Worm (Caenorhabditis elegans) whole organism, L4 larva: ENCODE results near the gene T11F9.7.
"Not testable (repeated sequence)": the region's sequence is repeated elsewhere in the genome, so short reads cannot be mapped to it uniquely, and the experiment has no call there.

Source experiments
- F49E8.2 ChIP-seq: sonication (generic microtip); optimal IDR thresholded peaks from 2 replicates; lab custom pipeline; 2016; ENCODE audit warnings: missing compliant biosample characterization, mild to moderate bottlenecking, missing genetic modification characterization, borderline replicate concordance
- R02D3.7 ChIP-seq: fragments of 150-350 bp; sonication (generic microtip); optimal IDR thresholded peaks from 3 replicates; lab custom pipeline; 2014; ENCODE audit warnings: missing biosample characterization, missing genetic modification characterization
- T26A8.4 ChIP-seq: fragments of 200-800 bp; sonication (Bioruptor generic); IDR thresholded peaks from 2 replicates; pipeline ENCODE4 v1.3.6; 2022; ENCODE audit warnings: missing genetic modification characterization, missing compliant biosample characterization
- ZK337.2 ChIP-seq: fragments of 200-800 bp; sonication (Bioruptor generic); IDR thresholded peaks from 2 replicates; pipeline ENCODE4 v1.3.6; 2022; ENCODE audit warnings: missing genetic modification reagents, missing genetic modification characterization, missing compliant biosample characterization
- attf-4 ChIP-seq: sonication (generic microtip); optimal IDR thresholded peaks from 3 replicates; lab custom pipeline; 2017; ENCODE audit warnings: missing biosample characterization, missing genetic modification characterization
- ceh-20 ChIP-seq: fragments of 200-800 bp; sonication (Bioruptor generic); IDR thresholded peaks from 2 replicates; pipeline ENCODE4 v1.3.6; 2022; ENCODE audit warnings: missing genetic modification reagents, missing genetic modification characterization, missing compliant biosample characterization
- ctbp-1 ChIP-seq: fragments of 200-800 bp; sonication (Bioruptor generic); IDR thresholded peaks from 2 replicates; pipeline ENCODE4 v1.3.6; 2022; ENCODE audit warnings: missing genetic modification reagents, missing genetic modification characterization, missing compliant biosample characterization
- daf-16 ChIP-seq, 3 experiments: sonication (generic microtip); optimal IDR thresholded peaks; 2 replicates each; lab custom pipeline; 2016 to 2017; ENCODE audit warnings: missing genetic modification characterization in 3 of 3, missing genetic modification reagents in 3 of 3, mild to moderate bottlenecking in 2 of 3, missing compliant biosample characterization in 2 of 3, missing biosample characterization in 1 of 3, moderate library complexity in 1 of 3
- daf-19 ChIP-seq: fragments of 200-800 bp; sonication (Bioruptor generic); conservative IDR thresholded peaks from 2 replicates; pipeline ENCODE4 v1.3.6; 2022; ENCODE audit warnings: missing genetic modification characterization, missing compliant biosample characterization
- hlh-11 ChIP-seq: fragments of 200-800 bp; sonication (Bioruptor generic); optimal IDR thresholded peaks from 2 replicates; lab custom pipeline; 2018; ENCODE audit warnings: mild to moderate bottlenecking, missing genetic modification characterization, missing compliant biosample characterization
- hlh-30 ChIP-seq: sonication (generic microtip); optimal IDR thresholded peaks from 2 replicates; lab custom pipeline; 2017; ENCODE audit warnings: antibody characterized with exemption, mild to moderate bottlenecking, missing genetic modification characterization, missing compliant biosample characterization; ENCODE audit not compliant: insufficient read depth
- hmg-1.1 ChIP-seq: fragments of 200-800 bp; sonication (Bioruptor generic); IDR thresholded peaks from 2 replicates; pipeline ENCODE4 v1.3.6; 2022; ENCODE audit warnings: missing genetic modification reagents, missing genetic modification characterization, missing compliant biosample characterization
- lim-7 ChIP-seq: fragments of 200-800 bp; sonication (Bioruptor generic); IDR thresholded peaks from 2 replicates; pipeline ENCODE4 v1.3.6; 2022; ENCODE audit warnings: missing genetic modification characterization, missing compliant biosample characterization
- lin-29 ChIP-seq: fragments of 200-800 bp; sonication (Bioruptor generic); IDR thresholded peaks from 2 replicates; pipeline ENCODE4 v1.3.6; 2022; ENCODE audit warnings: missing genetic modification reagents, missing genetic modification characterization, missing compliant biosample characterization
- lin-38 ChIP-seq: fragments of 200-800 bp; sonication (Bioruptor generic); IDR thresholded peaks from 2 replicates; pipeline ENCODE4 v1.3.6; 2022; ENCODE audit warnings: missing genetic modification reagents, missing genetic modification characterization, missing compliant biosample characterization
- lsy-2 ChIP-seq, 2 experiments: fragments of 150-350 bp in 1 of 2; sonication (generic microtip) in 1 of 2; optimal IDR thresholded peaks; 2 replicates each; lab custom pipeline; 2014 to 2017; ENCODE audit warnings: missing biosample characterization in 2 of 2, missing genetic modification characterization in 2 of 2
- madf-5 ChIP-seq, 2 experiments: fragments of 200-800 bp; sonication (Bioruptor generic); IDR thresholded peaks; 2 replicates each; pipeline ENCODE4 v1.3.6; 2022; ENCODE audit warnings: missing compliant biosample characterization in 2 of 2, missing genetic modification characterization in 2 of 2
- madf-9 ChIP-seq: fragments of 200-800 bp; sonication (Bioruptor generic); conservative IDR thresholded peaks from 2 replicates; pipeline ENCODE4 v1.3.6; 2022; ENCODE audit warnings: missing genetic modification reagents, missing genetic modification characterization, missing compliant biosample characterization
- mep-1 ChIP-seq: fragments of 150-350 bp; sonication (generic microtip); optimal IDR thresholded peaks from 3 replicates; lab custom pipeline; 2014; ENCODE audit warnings: missing biosample characterization, missing genetic modification characterization
- nhr-102 ChIP-seq: sonication (generic microtip); optimal IDR thresholded peaks from 2 replicates; lab custom pipeline; 2016; ENCODE audit warnings: mild to moderate bottlenecking, missing genetic modification characterization, moderate library complexity, missing compliant biosample characterization
- nhr-11 ChIP-seq: fragments of 150-350 bp; optimal IDR thresholded peaks from 2 replicates; lab custom pipeline; 2014; ENCODE audit warnings: missing biosample characterization, missing genetic modification characterization
- nhr-25 ChIP-seq: sonication (generic microtip); optimal IDR thresholded peaks from 2 replicates; lab custom pipeline; 2017; ENCODE audit warnings: missing genetic modification characterization, mild to moderate bottlenecking, missing compliant biosample characterization, antibody characterized with exemption, moderate library complexity, borderline replicate concordance; ENCODE audit not compliant: insufficient read depth
- nhr-28 ChIP-seq: fragments of 150-350 bp; optimal IDR thresholded peaks from 2 replicates; lab custom pipeline; 2014; ENCODE audit warnings: missing biosample characterization, missing genetic modification characterization
- nhr-48 ChIP-seq: sonication (generic microtip); optimal IDR thresholded peaks from 2 replicates; lab custom pipeline; 2016; ENCODE audit warnings: mild to moderate bottlenecking, missing genetic modification characterization, missing compliant biosample characterization
- nhr-77 ChIP-seq: fragments of 150-350 bp; optimal IDR thresholded peaks from 2 replicates; lab custom pipeline; 2014; ENCODE audit warnings: missing biosample characterization, missing genetic modification characterization
- pha-4 ChIP-seq, 2 experiments: fragments of 150-350 bp in 1 of 2; fragments of 200-800 bp in 1 of 2; sonication (Bioruptor generic) in 1 of 2; IDR thresholded peaks in 1 of 2; optimal IDR thresholded peaks in 1 of 2; 2 replicates each; pipeline versions ENCODE4 v1.3.6 to Lab custom; 2014 to 2022; ENCODE audit warnings: missing genetic modification characterization in 2 of 2, missing genetic modification reagents in 2 of 2, missing biosample characterization in 1 of 2, missing compliant biosample characterization in 1 of 2
- rbr-2 ChIP-seq: sonication (generic microtip); optimal IDR thresholded peaks from 2 replicates; lab custom pipeline; 2016; ENCODE audit warnings: missing genotype, missing genetic modification characterization, missing compliant biosample characterization
- spr-3 ChIP-seq: fragments of 200-800 bp; sonication (Bioruptor generic); optimal IDR thresholded peaks from 2 replicates; lab custom pipeline; 2018; ENCODE audit warnings: mild to moderate bottlenecking, missing genetic modification characterization, missing compliant biosample characterization
- tra-1 ChIP-seq: fragments of 200-800 bp; sonication (Bioruptor generic); IDR thresholded peaks from 2 replicates; pipeline ENCODE4 v1.3.6; 2022; ENCODE audit warnings: missing genetic modification reagents, missing genetic modification characterization, missing compliant biosample characterization
- unc-62 ChIP-seq, 3 experiments: fragments of 150-350 bp in 1 of 3; sonication (generic microtip); optimal IDR thresholded peaks in 2 of 3; peaks in 1 of 3; 1 replicate in 1 of 3; 2 replicates in 2 of 3; lab custom pipeline; 2014 to 2017; ENCODE audit warnings: missing biosample characterization in 3 of 3, missing genetic modification characterization in 3 of 3, missing genetic modification reagents in 3 of 3, missing genotype in 1 of 3
- zip-11 ChIP-seq: fragments of 200-800 bp; sonication (Bioruptor generic); IDR thresholded peaks from 2 replicates; pipeline ENCODE4 v1.3.6; 2022; ENCODE audit warnings: missing genetic modification characterization, missing compliant biosample characterization

T11F9.7 gene

ce11 chrV:11504853-11505397 is 29.2 kb downstream of the T11F9.7 start, which contains the start of the genes C55A6.1 and C55A6.10 (continued):
- not testable (repeated sequence) for TF ChIP-seq daf-16 (GFP tag; optimal IDR thresholded peaks at IDR 0.05; lab: Kevin White, UChicago); pha-4 (tag; optimal IDR thresholded peaks at IDR 0.05; lab: Kevin White, UChicago)
- peak; percentile 51 for TF ChIP-seq daf-16 (tag; optimal IDR thresholded peaks at IDR 0.05; lab: Kevin White, UChicago)
- peak; percentile 69 for TF ChIP-seq ceh-20 (GFP tag; lab: Robert Waterston, UW)
- TF ChIP-seq hmg-1.1 (GFP tag; lab: Robert Waterston, UW) = peak; percentile 91
- peak; percentile 88 for TF ChIP-seq mep-1
- TF ChIP-seq lim-7 (GFP tag; lab: Robert Waterston, UW) = peak; percentile 12
- TF ChIP-seq pha-4 (GFP tag; IDR thresholded peaks at IDR 0.05; lab: Robert Waterston, UW) = peak; percentile 88
- peak; percentile 11 for TF ChIP-seq nhr-77 (tag; lab: Kevin White, UChicago)
- TF ChIP-seq ctbp-1 (GFP tag; lab: Robert Waterston, UW) = peak; percentile 95
- 0 out of 2 replicates have a peak, but pooled peaks have one; percentile 55 for TF ChIP-seq tra-1
- TF ChIP-seq ZK337.2 (GFP tag; lab: Robert Waterston, UW) = 0 out of 2 replicates have a peak, but pooled peaks have one; percentile 11
- TF ChIP-seq T26A8.4 = peak; percentile 68
- peak; percentile 50 for TF ChIP-seq nhr-102
- TF ChIP-seq R02D3.7 = peak; percentile 5
- TF ChIP-seq lsy-2 (tag; optimal IDR thresholded peaks at IDR 0.05; lab: Kevin White, UChicago) = peak; percentile 31 to 81
- peak; percentile 64 for TF ChIP-seq nhr-48 (tag; lab: Kevin White, UChicago)
- peak; percentile 81 for TF ChIP-seq rbr-2
- TF ChIP-seq lin-29 (GFP tag; lab: Robert Waterston, UW) = 0 out of 2 replicates have a peak, but pooled peaks have one; percentile 41

ce11 chrV:11506347-11506746 is 30.6 kb downstream of the T11F9.7 start:
- TF ChIP-seq lim-7 (GFP tag; lab: Robert Waterston, UW) (no peak), hlh-11 (tag; lab: Kevin White, UChicago) (peak; percentile 51), nhr-11 (tag; lab: Kevin White, UChicago) (peak; percentile 24), spr-3 (no peak), hlh-30 (tag; lab: Kevin White, UChicago) (no peak), daf-16 (GFP tag; optimal IDR thresholded peaks at IDR 0.05; lab: Kevin White, UChicago) (peak in 1 of 2 experiments; percentile 97), daf-16 (tag; optimal IDR thresholded peaks at IDR 0.05; lab: Kevin White, UChicago) (no peak)

- TF ChIP-seq R02D3.7 (no peak), madf-9 (GFP tag; lab: Robert Waterston, UW) (no peak), nhr-28 (peak; percentile 36), daf-19 (no peak), F49E8.2 (no peak), attf-4 (no peak), hlh-30 (tag; lab: Kevin White, UChicago) (no peak), hmg-1.1 (GFP tag; lab: Robert Waterston, UW) (no peak), mep-1 (no peak), zip-11 (GFP tag; lab: Robert Waterston, UW) (no peak), nhr-25 (tag; lab: Kevin White, UChicago) (peak; percentile 8), lin-38 (no peak)
Observed at ce11 chrV:11508773-11509172, 33.0 kb downstream of the T11F9.7 start, which contains the start of gene ttll-5. ttll-5 (plus strand) TSS chrV:11509060.

ce11 chrV:11513432-11513831 is 37.7 kb downstream of the T11F9.7 start, which contains the start of gene C55A6.3:
C55A6.3 (minus strand) TSS chrV:11513532.
- TF ChIP-seq daf-16 (GFP tag; optimal IDR thresholded peaks at IDR 0.05; lab: Kevin White, UChicago) (no peak), daf-16 (tag; optimal IDR thresholded peaks at IDR 0.05; lab: Kevin White, UChicago) (peak; percentile 9), unc-62 (GFP tag; optimal IDR thresholded peaks at IDR 0.05 in 1 of 2; lab: Kevin White, UChicago) (peak in 1 of 2 experiments; percentile 34), unc-62 (tag; optimal IDR thresholded peaks at IDR 0.05; lab: Kevin White, UChicago) (no peak), madf-5 (GFP tag; IDR thresholded peaks at IDR 0.05; lab: Robert Waterston, UW) (no peak)
